Worm (Caenorhabditis elegans) whole organism, L4 larva: ENCODE results near the gene ttyh-1.

Experiments
- F26F4.8 ChIP-seq: fragments of 200-800 bp; sonication (Bioruptor generic); conservative IDR thresholded peaks from 2 replicates; pipeline ENCODE4 v1.3.6; 2022; ENCODE audit warnings: missing genetic modification characterization, missing compliant biosample characterization
- F44E2.7 ChIP-seq: fragments of 200-800 bp; sonication (Bioruptor generic); IDR thresholded peaks from 2 replicates; pipeline ENCODE4 v2.1.2; 2022; ENCODE audit warnings: missing genetic modification characterization, missing compliant biosample characterization
- Y75B8A.6 ChIP-seq: fragments of 200-800 bp; sonication (Bioruptor generic); IDR thresholded peaks from 2 replicates; pipeline ENCODE4 v1.3.6; 2022; ENCODE audit warnings: missing genetic modification reagents, missing genetic modification characterization, missing compliant biosample characterization
- ZK337.2 ChIP-seq: fragments of 200-800 bp; sonication (Bioruptor generic); IDR thresholded peaks from 2 replicates; pipeline ENCODE4 v1.3.6; 2022; ENCODE audit warnings: missing genetic modification reagents, missing genetic modification characterization, missing compliant biosample characterization
- aly-2 ChIP-seq: sonication (generic microtip); optimal IDR thresholded peaks from 2 replicates; lab custom pipeline; 2018; ENCODE audit warnings: missing biosample characterization, missing genetic modification characterization
- ceh-28 ChIP-seq: fragments of 150-350 bp; optimal IDR thresholded peaks from 2 replicates; lab custom pipeline; 2014; ENCODE audit warnings: missing biosample characterization, missing genetic modification reagents, missing genetic modification characterization
- ceh-44 ChIP-seq: fragments of 200-800 bp; sonication (Bioruptor generic); IDR thresholded peaks from 2 replicates; pipeline ENCODE4 v1.3.6; 2022; ENCODE audit warnings: missing genetic modification reagents, missing genetic modification characterization, missing compliant biosample characterization
- daf-16 ChIP-seq, 3 experiments: sonication (generic microtip); optimal IDR thresholded peaks; 2 replicates each; lab custom pipeline; 2016 to 2017; ENCODE audit warnings: missing genetic modification characterization in 3 of 3, missing genetic modification reagents in 3 of 3, mild to moderate bottlenecking in 2 of 3, missing compliant biosample characterization in 2 of 3, missing biosample characterization in 1 of 3, moderate library complexity in 1 of 3
- dmd-6 ChIP-seq: fragments of 200-800 bp; sonication (Bioruptor generic); IDR thresholded peaks from 2 replicates; pipeline ENCODE4 v1.3.6; 2022; ENCODE audit warnings: missing genetic modification reagents, missing genetic modification characterization, missing compliant biosample characterization
- dve-1 ChIP-seq: sonication (generic microtip); optimal IDR thresholded peaks from 2 replicates; lab custom pipeline; 2017; ENCODE audit warnings: antibody characterized with exemption, mild to moderate bottlenecking, missing genetic modification characterization, missing compliant biosample characterization; ENCODE audit not compliant: insufficient read depth
- egl-27 ChIP-seq: sonication (generic microtip); optimal IDR thresholded peaks from 3 replicates; lab custom pipeline; 2017; ENCODE audit warnings: missing biosample characterization, missing genetic modification reagents, missing genetic modification characterization
- hif-1 ChIP-seq, 2 experiments: sonication (generic microtip); optimal IDR thresholded peaks; 2 replicates each; lab custom pipeline; 2016 to 2017; ENCODE audit warnings: missing compliant biosample characterization in 2 of 2, missing genetic modification characterization in 2 of 2, missing genetic modification reagents in 2 of 2, missing genotype in 2 of 2, mild to moderate bottlenecking in 1 of 2
- hlh-11 ChIP-seq: fragments of 200-800 bp; sonication (Bioruptor generic); optimal IDR thresholded peaks from 2 replicates; lab custom pipeline; 2018; ENCODE audit warnings: mild to moderate bottlenecking, missing genetic modification characterization, missing compliant biosample characterization
- hlh-30 ChIP-seq: sonication (generic microtip); optimal IDR thresholded peaks from 2 replicates; lab custom pipeline; 2017; ENCODE audit warnings: antibody characterized with exemption, mild to moderate bottlenecking, missing genetic modification characterization, missing compliant biosample characterization; ENCODE audit not compliant: insufficient read depth
- hmg-1.1 ChIP-seq: fragments of 200-800 bp; sonication (Bioruptor generic); IDR thresholded peaks from 2 replicates; pipeline ENCODE4 v1.3.6; 2022; ENCODE audit warnings: missing genetic modification reagents, missing genetic modification characterization, missing compliant biosample characterization
- jun-1 ChIP-seq: fragments of 150-350 bp; optimal IDR thresholded peaks from 2 replicates; lab custom pipeline; 2014; ENCODE audit warnings: missing biosample characterization, missing genetic modification reagents, missing genetic modification characterization
- lin-39 ChIP-seq: fragments of 150-350 bp; optimal IDR thresholded peaks from 2 replicates; lab custom pipeline; 2014; ENCODE audit warnings: missing biosample characterization, missing genetic modification reagents, missing genetic modification characterization
- mdl-1 ChIP-seq, 2 experiments: fragments of 150-350 bp in 1 of 2; sonication (generic microtip) in 1 of 2; optimal IDR thresholded peaks; 2 replicates each; lab custom pipeline; 2014 to 2017; ENCODE audit warnings: missing biosample characterization in 2 of 2, missing genetic modification characterization in 2 of 2
- mep-1 ChIP-seq: fragments of 150-350 bp; sonication (generic microtip); optimal IDR thresholded peaks from 3 replicates; lab custom pipeline; 2014; ENCODE audit warnings: missing biosample characterization, missing genetic modification characterization
- mes-2 ChIP-seq: sonication (generic microtip); optimal IDR thresholded peaks from 2 replicates; lab custom pipeline; 2016; ENCODE audit warnings: missing genotype, mild to moderate bottlenecking, missing genetic modification characterization, missing compliant biosample characterization; ENCODE audit not compliant: poor library complexity, severe bottlenecking
- mxl-3 ChIP-seq: fragments of 200-800 bp; sonication (Bioruptor generic); optimal IDR thresholded peaks from 2 replicates; lab custom pipeline; 2018; ENCODE audit warnings: mild to moderate bottlenecking, missing genetic modification characterization, missing compliant biosample characterization
- nhr-11 ChIP-seq: fragments of 150-350 bp; optimal IDR thresholded peaks from 2 replicates; lab custom pipeline; 2014; ENCODE audit warnings: missing biosample characterization, missing genetic modification characterization
- nhr-28 ChIP-seq: fragments of 150-350 bp; optimal IDR thresholded peaks from 2 replicates; lab custom pipeline; 2014; ENCODE audit warnings: missing biosample characterization, missing genetic modification characterization
- nhr-41 ChIP-seq: fragments of 200-800 bp; sonication (Bioruptor generic); IDR thresholded peaks from 2 replicates; pipeline ENCODE4 v1.3.6; 2022; ENCODE audit warnings: missing genetic modification reagents, missing genetic modification characterization, missing compliant biosample characterization
- nhr-42 ChIP-seq: fragments of 200-800 bp; sonication (Bioruptor generic); IDR thresholded peaks from 2 replicates; pipeline ENCODE4 v1.3.6; 2022; ENCODE audit warnings: missing genetic modification characterization, missing compliant biosample characterization
- nhr-6 ChIP-seq: fragments of 150-350 bp; optimal IDR thresholded peaks from 2 replicates; lab custom pipeline; 2014; ENCODE audit warnings: missing biosample characterization, missing genetic modification characterization
- nhr-77 ChIP-seq: fragments of 150-350 bp; optimal IDR thresholded peaks from 2 replicates; lab custom pipeline; 2014; ENCODE audit warnings: missing biosample characterization, missing genetic modification characterization
- pha-4 ChIP-seq, 2 experiments: fragments of 150-350 bp in 1 of 2; fragments of 200-800 bp in 1 of 2; sonication (Bioruptor generic) in 1 of 2; IDR thresholded peaks in 1 of 2; optimal IDR thresholded peaks in 1 of 2; 2 replicates each; pipeline versions ENCODE4 v1.3.6 to Lab custom; 2014 to 2022; ENCODE audit warnings: missing genetic modification characterization in 2 of 2, missing genetic modification reagents in 2 of 2, missing biosample characterization in 1 of 2, missing compliant biosample characterization in 1 of 2
- pqm-1 ChIP-seq: sonication (generic microtip); optimal IDR thresholded peaks from 2 replicates; lab custom pipeline; 2017; ENCODE audit warnings: missing biosample characterization, missing genetic modification characterization
- set-16 ChIP-seq: fragments of 200-800 bp; sonication (Bioruptor generic); IDR thresholded peaks from 2 replicates; pipeline ENCODE4 v1.3.6; 2022; ENCODE audit warnings: missing genetic modification reagents, missing genetic modification characterization, missing compliant biosample characterization
- spr-3 ChIP-seq: fragments of 200-800 bp; sonication (Bioruptor generic); optimal IDR thresholded peaks from 2 replicates; lab custom pipeline; 2018; ENCODE audit warnings: mild to moderate bottlenecking, missing genetic modification characterization, missing compliant biosample characterization
- tra-1 ChIP-seq: fragments of 200-800 bp; sonication (Bioruptor generic); IDR thresholded peaks from 2 replicates; pipeline ENCODE4 v1.3.6; 2022; ENCODE audit warnings: missing genetic modification reagents, missing genetic modification characterization, missing compliant biosample characterization
- unc-62 ChIP-seq, 3 experiments: fragments of 150-350 bp in 1 of 3; sonication (generic microtip); optimal IDR thresholded peaks in 2 of 3; peaks in 1 of 3; 1 replicate in 1 of 3; 2 replicates in 2 of 3; lab custom pipeline; 2014 to 2017; ENCODE audit warnings: missing biosample characterization in 3 of 3, missing genetic modification characterization in 3 of 3, missing genetic modification reagents in 3 of 3, missing genotype in 1 of 3
- zfp-2 ChIP-seq: sonication (generic microtip); optimal IDR thresholded peaks from 2 replicates; lab custom pipeline; 2016; ENCODE audit warnings: mild to moderate bottlenecking, missing genetic modification characterization, missing compliant biosample characterization
- ztf-11 ChIP-seq: fragments of 150-350 bp; optimal IDR thresholded peaks from 2 replicates; lab custom pipeline; 2014; ENCODE audit warnings: missing biosample characterization, missing genetic modification characterization

ttyh-1 gene

DNA sequence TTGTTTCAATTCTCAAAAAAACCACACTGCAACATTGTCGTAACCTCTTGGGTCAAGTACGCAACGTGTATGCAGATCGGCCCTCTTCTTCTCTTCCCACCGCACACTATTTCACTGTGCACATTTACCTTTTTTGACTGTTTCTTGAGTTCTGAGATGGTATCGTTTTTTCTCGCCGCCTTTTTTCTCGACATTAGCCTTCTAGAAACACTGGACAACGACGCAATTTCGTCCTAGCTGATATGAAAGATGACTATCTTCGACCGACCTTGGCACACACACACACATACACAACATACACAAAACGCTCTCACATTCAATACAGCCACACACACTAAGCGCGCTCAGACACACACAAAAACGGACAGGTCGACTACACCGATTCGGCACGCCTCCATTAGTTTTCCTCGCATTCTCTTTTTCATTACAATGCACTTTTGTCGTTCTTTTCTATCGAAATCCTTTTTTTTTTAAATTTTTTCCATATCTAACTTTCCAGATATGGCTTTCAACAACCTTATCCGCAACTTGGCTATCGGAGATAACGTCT lies 29.1 kb upstream of the ttyh-1 start, which contains the start of gene aco-1 (continued):
- no peak for TF ChIP-seq zfp-2 (tag; lab: Kevin White, UChicago)
- no peak; the same call in 1 of the 2 replicates for TF ChIP-seq hmg-1.1 (GFP tag; lab: Robert Waterston, UW)
- TF ChIP-seq pqm-1, result peak; percentile 16
- peak; percentile 53 for TF ChIP-seq dmd-6 (GFP tag; lab: Robert Waterston, UW)
- TF ChIP-seq egl-27 (tag; lab: Kevin White, UChicago), result no peak
- TF ChIP-seq nhr-41 (GFP tag; lab: Robert Waterston, UW), result no peak
- TF ChIP-seq F44E2.7, result no peak
- 0 out of 2 replicates have a peak, but pooled peaks have one; percentile 19 for TF ChIP-seq nhr-42 (GFP tag; lab: Robert Waterston, UW)
- no peak for TF ChIP-seq F26F4.8
- TF ChIP-seq mes-2, result no peak
- 0 out of 2 replicates have a peak, but pooled peaks have one; percentile 39 for TF ChIP-seq tra-1
- TF ChIP-seq mep-1 (tag; lab: Kevin White, UChicago), result peak; percentile 27
- no peak for TF ChIP-seq ztf-11
- TF ChIP-seq ZK337.2 (GFP tag; lab: Robert Waterston, UW), result no peak
- TF ChIP-seq hlh-11 (tag; lab: Kevin White, UChicago), result peak; percentile 77
- no peak for TF ChIP-seq jun-1 (tag; lab: Kevin White, UChicago)
- no peak for TF ChIP-seq spr-3 (GFP tag; lab: Kevin White, UChicago)

- TF ChIP-seq nhr-28 (tag; lab: Kevin White, UChicago), result peak; percentile 78
- TF ChIP-seq hlh-30 (tag; lab: Kevin White, UChicago), result peak; percentile 37
- no peak for TF ChIP-seq set-16
- TF ChIP-seq ceh-44 (GFP tag; lab: Robert Waterston, UW), result no peak
- TF ChIP-seq lin-39 (tag; lab: Kevin White, UChicago), result no peak
- no peak for TF ChIP-seq mes-2
- peak; percentile 10 for TF ChIP-seq hlh-11 (tag; lab: Kevin White, UChicago)
- TF ChIP-seq pqm-1, result peak; percentile 40
- 0 out of 2 replicates have a peak, but pooled peaks have one; percentile 18 for TF ChIP-seq pha-4 (GFP tag; IDR thresholded peaks at IDR 0.05; lab: Robert Waterston, UW)
- TF ChIP-seq pha-4 (tag; optimal IDR thresholded peaks at IDR 0.05; lab: Kevin White, UChicago), result no peak
- TF ChIP-seq dve-1 (tag; lab: Kevin White, UChicago), result peak; percentile 56
- no peak for TF ChIP-seq nhr-6 (tag; lab: Kevin White, UChicago)
- no peak for TF ChIP-seq daf-16 (GFP tag; optimal IDR thresholded peaks at IDR 0.05; lab: Kevin White, UChicago)
- TF ChIP-seq daf-16 (tag; optimal IDR thresholded peaks at IDR 0.05; lab: Kevin White, UChicago), result peak; percentile 44
- peak; percentile 63 for TF ChIP-seq nhr-77
- TF ChIP-seq dmd-6 (GFP tag; lab: Robert Waterston, UW), result 0 out of 2 replicates have a peak, but pooled peaks have one; percentile 10
- peak in 1 of 2 experiments; percentile 19 for TF ChIP-seq mdl-1 (tag; optimal IDR thresholded peaks at IDR 0.05; lab: Kevin White, UChicago)
- no peak for TF ChIP-seq ceh-28
Observed at ce11 chrX:11340478-11340877, 28.0 kb upstream of the ttyh-1 start.

DNA sequence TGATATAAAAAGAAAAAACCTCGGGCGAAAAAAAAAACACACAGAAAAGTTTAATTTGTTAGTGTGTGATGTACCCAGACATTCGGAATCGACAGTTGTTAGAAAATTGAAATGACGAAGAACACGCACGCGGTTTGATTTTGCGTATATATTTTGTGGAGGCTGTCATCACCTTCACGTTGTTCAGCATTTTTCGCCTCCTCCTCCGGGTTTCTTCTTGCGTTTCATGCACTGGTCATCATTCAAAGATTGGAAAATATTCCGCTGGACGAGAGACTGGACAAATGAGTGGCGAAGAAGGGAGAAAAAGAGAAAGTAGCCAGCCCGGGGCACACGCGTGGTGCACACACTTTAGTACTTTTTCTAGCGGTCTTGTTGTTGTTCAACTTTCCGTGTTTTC lies 23.6 kb upstream of the ttyh-1 start:
- TF ChIP-seq hlh-30 (tag; lab: Kevin White, UChicago) (peak; percentile 48), nhr-77 (no peak), hlh-11 (tag; lab: Kevin White, UChicago) (peak; percentile 42), unc-62 (GFP tag; optimal IDR thresholded peaks at IDR 0.05 in 1 of 2; lab: Kevin White, UChicago) (peak in 1 of 2 experiments; percentile 98), unc-62 (tag; optimal IDR thresholded peaks at IDR 0.05; lab: Kevin White, UChicago) (no peak), mxl-3 (peak; percentile 54), Y75B8A.6 (GFP tag; lab: Robert Waterston, UW) (no peak), nhr-6 (tag; lab: Kevin White, UChicago) (no peak), aly-2 (tag; lab: Kevin White, UChicago) (no peak), nhr-11 (peak; percentile 33), hif-1 (tag; optimal IDR thresholded peaks at IDR 0.05; lab: Kevin White, UChicago) (peak in 1 of 2 experiments; percentile 16), daf-16 (GFP tag; optimal IDR thresholded peaks at IDR 0.05; lab: Kevin White, UChicago) (peak in 1 of 2 experiments; percentile 47), daf-16 (tag; optimal IDR thresholded peaks at IDR 0.05; lab: Kevin White, UChicago) (peak; percentile 17)
